Worm (Caenorhabditis elegans): ENCODE data around the gene C54D10.10.

- TF ChIP-seq nhr-77 (tag; optimal IDR thresholded peaks at IDR 0.05) = no peak
- no peak for TF ChIP-seq gmeb-1 (tag; optimal IDR thresholded peaks at IDR 0.05)
- TF ChIP-seq nhr-6 (tag; optimal IDR thresholded peaks at IDR 0.05) = no peak
Measured at ce11 chrV:12468363-12468762, 18.6 kb upstream of the C54D10.10 start, which contains the start of gene F28C1.3.
